Worm (Caenorhabditis elegans) whole organism, L3 larva: ENCODE results near the gene pals-33.

Experiments
- R02D3.7 ChIP-seq: fragments of 150-350 bp; optimal IDR thresholded peaks from 2 replicates; lab custom pipeline; 2014; ENCODE audit warnings: missing biosample characterization, missing genetic modification characterization
- aly-2 ChIP-seq: fragments of 150-350 bp; optimal IDR thresholded peaks from 2 replicates; lab custom pipeline; 2014; ENCODE audit warnings: missing biosample characterization, missing genetic modification characterization
- ceh-28 ChIP-seq: fragments of 150-350 bp; optimal IDR thresholded peaks from 2 replicates; lab custom pipeline; 2014; ENCODE audit warnings: missing biosample characterization, missing genetic modification reagents, missing genetic modification characterization
- ceh-82 ChIP-seq: fragments of 150-350 bp; optimal IDR thresholded peaks from 2 replicates; lab custom pipeline; 2014; ENCODE audit warnings: missing biosample characterization, missing genetic modification characterization
- ceh-9 ChIP-seq: sonication (generic microtip); optimal IDR thresholded peaks from 2 replicates; lab custom pipeline; 2018; ENCODE audit warnings: missing biosample characterization, missing genetic modification characterization
- daf-12 ChIP-seq: fragments of 150-350 bp; optimal IDR thresholded peaks from 2 replicates; lab custom pipeline; 2014; ENCODE audit warnings: missing biosample characterization, missing genetic modification reagents, missing genetic modification characterization
- egl-27 ChIP-seq: sonication (generic microtip); optimal IDR thresholded peaks from 4 replicates; lab custom pipeline; 2017; ENCODE audit warnings: missing biosample characterization, missing genetic modification reagents, missing genetic modification characterization
- egl-5 ChIP-seq: fragments of 150-350 bp; optimal IDR thresholded peaks from 2 replicates; lab custom pipeline; 2017; ENCODE audit warnings: missing biosample characterization, missing genetic modification reagents, missing genetic modification characterization, inconsistent platforms
- elt-1 ChIP-seq: fragments of 150-350 bp; optimal IDR thresholded peaks from 2 replicates; lab custom pipeline; 2014; ENCODE audit warnings: missing biosample characterization, missing genetic modification characterization
- elt-2 ChIP-seq: sonication (generic microtip); optimal IDR thresholded peaks from 2 replicates; lab custom pipeline; 2016; ENCODE audit warnings: missing genetic modification reagents, mild to moderate bottlenecking, missing genetic modification characterization, missing compliant biosample characterization
- elt-3 ChIP-seq, 3 experiments: fragments of 150-350 bp in 1 of 3; sonication (generic microtip) in 2 of 3; optimal IDR thresholded peaks; 2 replicates in 2 of 3; 4 replicates in 1 of 3; lab custom pipeline; 2014 to 2017; ENCODE audit warnings: missing biosample characterization in 3 of 3, missing genetic modification characterization in 3 of 3
- eor-1 ChIP-seq, 2 experiments: fragments of 150-350 bp; optimal IDR thresholded peaks; 2 replicates each; lab custom pipeline; 2014 to 2018; ENCODE audit warnings: missing biosample characterization in 2 of 2, missing genetic modification characterization in 2 of 2
- fos-1 ChIP-seq: fragments of 150-350 bp; optimal IDR thresholded peaks from 2 replicates; lab custom pipeline; 2014; ENCODE audit warnings: missing biosample characterization, missing genetic modification characterization
- hmg-11 ChIP-seq: sonication (generic microtip); optimal IDR thresholded peaks from 2 replicates; lab custom pipeline; 2016; ENCODE audit warnings: missing genetic modification characterization, missing compliant biosample characterization
- jun-1 ChIP-seq: fragments of 150-350 bp; optimal IDR thresholded peaks from 2 replicates; lab custom pipeline; 2014; ENCODE audit warnings: missing biosample characterization, missing genetic modification reagents, missing genetic modification characterization
- lin-15B ChIP-seq: fragments of 150-350 bp; optimal IDR thresholded peaks from 2 replicates; lab custom pipeline; 2014; ENCODE audit warnings: missing biosample characterization, missing genetic modification characterization
- lsy-12 ChIP-seq: sonication (generic microtip); optimal IDR thresholded peaks from 2 replicates; lab custom pipeline; 2016; ENCODE audit warnings: mild to moderate bottlenecking, missing genetic modification characterization, missing compliant biosample characterization
- mml-1 ChIP-seq: fragments of 150-350 bp; sonication (generic microtip); optimal IDR thresholded peaks from 3 replicates; lab custom pipeline; 2014; ENCODE audit warnings: missing biosample characterization, missing genetic modification characterization
- nfya-1 ChIP-seq: sonication (generic microtip); optimal IDR thresholded peaks from 2 replicates; lab custom pipeline; 2017; ENCODE audit warnings: missing genetic modification characterization, mild to moderate bottlenecking, missing compliant biosample characterization, antibody characterized with exemption, moderate library complexity; ENCODE audit not compliant: insufficient read depth
- nhr-11 ChIP-seq: fragments of 150-350 bp; optimal IDR thresholded peaks from 2 replicates; lab custom pipeline; 2014; ENCODE audit warnings: missing biosample characterization, missing genetic modification characterization
- nhr-23 ChIP-seq: fragments of 150-350 bp; optimal IDR thresholded peaks from 2 replicates; lab custom pipeline; 2014; ENCODE audit warnings: missing biosample characterization, missing genetic modification reagents, missing genetic modification characterization
- nhr-237 ChIP-seq: fragments of 150-350 bp; optimal IDR thresholded peaks from 2 replicates; lab custom pipeline; 2014; ENCODE audit warnings: missing biosample characterization, missing genetic modification characterization
- nhr-25 ChIP-seq: sonication (generic microtip); optimal IDR thresholded peaks from 2 replicates; lab custom pipeline; 2017; ENCODE audit warnings: missing biosample characterization, missing genetic modification characterization
- nhr-28 ChIP-seq: fragments of 150-350 bp; optimal IDR thresholded peaks from 2 replicates; lab custom pipeline; 2014; ENCODE audit warnings: missing biosample characterization, missing genetic modification characterization
- nhr-43 ChIP-seq: sonication (generic microtip); optimal IDR thresholded peaks from 2 replicates; lab custom pipeline; 2016; ENCODE audit warnings: mild to moderate bottlenecking, missing genetic modification characterization, missing compliant biosample characterization; ENCODE audit not compliant: poor library complexity, severe bottlenecking
- nhr-67 ChIP-seq: fragments of 150-350 bp; optimal IDR thresholded peaks from 2 replicates; lab custom pipeline; 2014; ENCODE audit warnings: missing biosample characterization, missing genetic modification characterization
- nhr-76 ChIP-seq: fragments of 150-350 bp; sonication (generic microtip); optimal IDR thresholded peaks from 5 replicates; lab custom pipeline; 2014; ENCODE audit warnings: missing biosample characterization, missing genetic modification characterization
- pha-4 ChIP-seq: fragments of 150-350 bp; optimal IDR thresholded peaks from 2 replicates; lab custom pipeline; 2014; ENCODE audit warnings: missing biosample characterization, missing genetic modification reagents, missing genetic modification characterization
- pqm-1 ChIP-seq: fragments of 150-350 bp; optimal IDR thresholded peaks from 2 replicates; lab custom pipeline; 2017; ENCODE audit warnings: missing biosample characterization, missing genetic modification characterization, inconsistent platforms
- sea-2 ChIP-seq: fragments of 150-350 bp; sonication (generic microtip); optimal IDR thresholded peaks from 4 replicates; lab custom pipeline; 2014; ENCODE audit warnings: missing biosample characterization, missing genetic modification reagents, missing genetic modification characterization
- skn-1 ChIP-seq: fragments of 150-350 bp; optimal IDR thresholded peaks from 2 replicates; lab custom pipeline; 2014; ENCODE audit warnings: missing biosample characterization, missing genetic modification characterization
- snpc-4 ChIP-seq: fragments of 150-350 bp; optimal IDR thresholded peaks from 2 replicates; lab custom pipeline; 2014; ENCODE audit warnings: missing biosample characterization, missing genetic modification characterization
- tbx-2 ChIP-seq: sonication (generic microtip); optimal IDR thresholded peaks from 2 replicates; lab custom pipeline; 2016; ENCODE audit warnings: mild to moderate bottlenecking, missing genetic modification characterization, missing compliant biosample characterization
- zag-1 ChIP-seq: fragments of 150-350 bp; optimal IDR thresholded peaks from 2 replicates; lab custom pipeline; 2014; ENCODE audit warnings: missing biosample characterization, missing genetic modification characterization

The pals-33 gene

DNA sequence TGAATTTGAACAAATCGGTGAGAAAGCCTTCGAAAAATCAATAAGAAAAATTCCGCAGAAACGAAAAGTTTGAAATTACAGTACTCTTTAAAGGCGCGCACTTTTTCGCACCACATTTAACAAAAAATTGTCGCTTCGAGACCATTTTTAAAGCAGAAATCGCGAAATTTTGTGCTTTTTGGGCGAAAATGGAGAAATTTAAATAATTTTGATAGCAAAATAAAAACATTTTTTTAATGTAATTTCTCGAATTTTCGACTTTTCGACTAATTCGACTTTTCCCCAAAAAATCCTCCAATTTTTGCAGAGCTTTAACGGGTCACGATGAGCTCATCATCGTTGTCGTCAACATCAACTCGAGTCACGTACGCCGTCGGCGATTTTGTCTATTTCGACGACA is 31.5 kb downstream of the pals-33 start, which contains the start of gene lin-40:
lin-40 (plus strand) TSS at position 301 of the 400 bp plus-strand sequence.
- TF ChIP-seq elt-2 (no peak), jun-1 (tag; lab: Kevin White, UChicago) (no peak), nhr-43 (tag; lab: Kevin White, UChicago) (no peak), ceh-9 (tag; lab: Kevin White, UChicago) (no peak), ceh-82 (no peak), nhr-11 (tag; lab: Kevin White, UChicago) (no peak), fos-1 (tag; lab: Kevin White, UChicago) (no peak), eor-1 (tag; optimal IDR thresholded peaks at IDR 0.05; lab: Kevin White, UChicago) (no peak), pha-4 (no peak), zag-1 (tag; lab: Kevin White, UChicago) (no peak), skn-1 (tag; lab: Kevin White, UChicago) (no peak), nhr-25 (tag; lab: Kevin White, UChicago) (no peak), ceh-28 (no peak), snpc-4 (tag; lab: Kevin White, UChicago) (no peak), R02D3.7 (tag; lab: Kevin White, UChicago) (no peak), nhr-237 (tag; lab: Kevin White, UChicago) (no peak), egl-5 (tag; lab: Kevin White, UChicago) (no peak), nhr-76 (tag; lab: Kevin White, UChicago) (no peak), mml-1 (tag; lab: Kevin White, UChicago) (no peak)

DNA sequence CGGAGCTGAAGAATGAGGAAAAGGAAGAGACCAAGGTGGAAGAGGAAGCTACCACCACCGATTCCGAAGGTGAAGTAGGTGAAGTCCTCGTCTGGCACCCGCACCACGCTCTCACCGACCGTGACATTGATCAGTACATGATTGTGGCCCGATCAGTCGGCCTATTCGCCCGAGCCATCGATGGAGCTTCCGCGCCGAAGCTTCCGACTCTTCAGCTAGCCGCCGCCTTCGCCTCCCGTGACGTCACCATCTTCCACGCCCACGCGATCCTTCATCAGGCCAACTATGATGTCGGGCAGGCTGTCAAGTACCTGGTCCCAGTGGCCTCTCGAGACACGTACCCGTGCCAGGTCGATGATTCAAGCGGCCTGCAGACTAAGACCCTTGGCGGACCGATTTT is 33.0 kb downstream of the pals-33 start:
- TF ChIP-seq lin-15B: no peak
- TF ChIP-seq nhr-23 (tag; lab: Kevin White, UChicago): no peak
- TF ChIP-seq R02D3.7 (tag; lab: Kevin White, UChicago): no peak

DNA sequence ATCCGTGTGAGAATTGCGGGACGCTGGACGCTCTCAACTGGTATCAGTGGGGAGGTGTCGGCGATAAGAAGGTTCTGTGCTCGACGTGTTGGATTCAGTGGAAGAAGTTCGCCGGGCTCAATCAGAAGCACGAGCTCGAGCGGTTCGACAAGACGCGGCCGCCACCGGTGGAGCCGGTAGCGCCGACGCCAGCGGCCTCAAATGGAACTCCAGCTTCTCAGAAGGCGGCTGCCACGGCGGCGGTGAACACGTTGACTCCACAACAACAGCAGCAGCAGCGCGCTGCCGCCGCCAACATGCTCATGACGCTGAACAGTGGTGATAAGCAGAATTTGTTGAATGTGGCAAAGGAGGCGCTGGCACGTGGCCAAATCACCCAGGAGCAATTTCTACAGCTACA is 33.7 kb downstream of the pals-33 start:
- TF ChIP-seq nhr-23 (tag; lab: Kevin White, UChicago) (no peak), egl-5 (tag; lab: Kevin White, UChicago) (no peak), egl-27 (tag; lab: Kevin White, UChicago) (no peak), lsy-12 (tag; lab: Kevin White, UChicago) (no peak), pha-4 (no peak), aly-2 (no peak), nhr-67 (no peak), mml-1 (tag; lab: Kevin White, UChicago) (no peak), ceh-82 (no peak)

DNA sequence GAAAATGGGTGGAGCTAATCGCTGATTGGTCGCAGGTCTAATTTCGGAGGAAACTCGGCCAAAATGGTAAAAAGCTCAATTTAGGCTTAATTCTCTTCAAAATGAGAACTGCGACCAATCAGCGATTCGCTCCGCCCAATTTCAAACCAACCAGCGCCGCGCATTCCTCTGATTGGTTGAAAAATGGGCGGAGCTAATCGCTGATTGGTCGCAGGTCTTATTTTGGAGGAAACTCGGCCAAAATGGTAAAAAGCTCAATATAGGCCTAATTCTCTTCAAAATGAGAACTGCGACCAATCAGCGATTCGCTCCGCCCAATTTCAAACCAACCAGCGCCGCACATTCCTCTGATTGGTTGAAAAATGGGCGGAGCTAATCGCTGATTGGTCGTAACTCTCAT is 34.4 kb downstream of the pals-33 start:
- TF ChIP-seq nfya-1 (tag; lab: Kevin White, UChicago): peak; percentile 60
- TF ChIP-seq, all 47 proteins: peak for 1; not testable (repeated sequence) for 46

DNA sequence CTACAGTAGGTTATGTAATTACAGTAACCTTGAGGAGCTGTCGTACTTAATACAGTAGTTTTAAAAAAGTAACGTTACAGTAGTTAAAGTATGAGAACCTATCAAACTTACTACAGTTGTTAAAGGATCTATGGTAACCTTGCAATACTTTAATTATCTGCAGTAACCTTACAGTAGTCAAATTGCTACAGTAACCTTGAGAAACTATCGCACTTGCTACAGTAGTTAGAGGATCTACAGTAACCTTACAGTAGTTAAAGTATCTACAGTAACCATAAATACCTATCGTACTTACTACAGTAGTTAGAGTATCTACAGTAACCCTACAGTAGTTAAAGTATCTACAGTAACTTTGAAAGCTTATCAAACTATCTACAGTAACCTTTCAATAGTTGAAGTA is 38.4 kb downstream of the pals-33 start:
- TF ChIP-seq sea-2 (GFP tag; lab: Kevin White, UChicago): no peak
- no peak for TF ChIP-seq nhr-25 (tag; lab: Kevin White, UChicago)
- TF ChIP-seq R02D3.7 (tag; lab: Kevin White, UChicago): no peak
- TF ChIP-seq elt-1 (tag; lab: Kevin White, UChicago): no peak
- no peak for TF ChIP-seq elt-2
- no peak for TF ChIP-seq egl-27 (tag; lab: Kevin White, UChicago)
- no peak for TF ChIP-seq hmg-11 (tag; lab: Kevin White, UChicago)
- no peak for TF ChIP-seq eor-1 (tag; optimal IDR thresholded peaks at IDR 0.05; lab: Kevin White, UChicago)
- TF ChIP-seq daf-12 (tag; lab: Kevin White, UChicago): no peak
- no peak for TF ChIP-seq elt-3 (tag; optimal IDR thresholded peaks at IDR 0.05; lab: Kevin White, UChicago)
- TF ChIP-seq pqm-1 (tag; lab: Kevin White, UChicago): no peak
- no peak for TF ChIP-seq nhr-28 (tag; lab: Kevin White, UChicago)
- no peak for TF ChIP-seq pha-4
- TF ChIP-seq nhr-11 (tag; lab: Kevin White, UChicago): no peak
- no peak for TF ChIP-seq fos-1 (tag; lab: Kevin White, UChicago)
- TF ChIP-seq lin-15B: no peak
- no peak for TF ChIP-seq mml-1 (tag; lab: Kevin White, UChicago)
- TF ChIP-seq nhr-43 (tag; lab: Kevin White, UChicago): no peak
- TF ChIP-seq tbx-2 (tag; lab: Kevin White, UChicago): no peak
